Worm (Caenorhabditis elegans): ENCODE results near the gene spe-36.

Gene spe-36

DNA sequence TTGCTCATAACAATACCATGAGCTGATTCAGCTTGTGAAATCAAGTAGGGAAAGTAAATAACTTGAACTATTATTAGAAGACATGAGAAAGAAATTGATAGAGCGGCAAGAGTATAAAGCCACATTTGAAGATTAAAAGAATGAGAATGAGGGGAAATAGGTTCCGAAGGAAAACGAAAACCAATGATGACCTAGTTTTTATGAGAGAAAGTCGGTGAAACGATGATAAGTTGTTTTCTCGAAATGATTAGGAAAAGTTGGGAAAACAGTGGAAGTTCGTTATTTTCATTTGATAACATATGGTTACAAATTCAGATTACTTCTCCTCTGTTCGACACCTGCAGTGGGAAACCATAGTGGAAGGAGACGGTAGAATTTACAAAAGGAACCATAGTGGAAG is 40.3 kb downstream of the spe-36 start, which contains the start of gene col-128:
Gene col-128, minus strand, starts transcription at position 148 of the 400 bp plus-strand sequence.
- TF ChIP-seq ztf-11 (tag; optimal IDR thresholded peaks at IDR 0.05) (no peak), cnd-1 (tag; optimal IDR thresholded peaks at IDR 0.05) (no peak), nhr-2 (tag; optimal IDR thresholded peaks at IDR 0.05) (no peak), tbx-8 (GFP tag; optimal IDR thresholded peaks at IDR 0.05) (no peak), elt-3 (tag; optimal IDR thresholded peaks at IDR 0.05) (no peak), nhr-28 (tag; optimal IDR thresholded peaks at IDR 0.05) (no peak), elt-1 (tag; optimal IDR thresholded peaks at IDR 0.05; ENCODE audit: borderline replicate concordance, insufficient read depth) (no peak), hlh-1 (tag; optimal IDR thresholded peaks at IDR 0.05) (no peak), nhr-76 (tag; optimal IDR thresholded peaks at IDR 0.05) (no peak), lin-32 (GFP tag; optimal IDR thresholded peaks at IDR 0.05) (no peak)

DNA sequence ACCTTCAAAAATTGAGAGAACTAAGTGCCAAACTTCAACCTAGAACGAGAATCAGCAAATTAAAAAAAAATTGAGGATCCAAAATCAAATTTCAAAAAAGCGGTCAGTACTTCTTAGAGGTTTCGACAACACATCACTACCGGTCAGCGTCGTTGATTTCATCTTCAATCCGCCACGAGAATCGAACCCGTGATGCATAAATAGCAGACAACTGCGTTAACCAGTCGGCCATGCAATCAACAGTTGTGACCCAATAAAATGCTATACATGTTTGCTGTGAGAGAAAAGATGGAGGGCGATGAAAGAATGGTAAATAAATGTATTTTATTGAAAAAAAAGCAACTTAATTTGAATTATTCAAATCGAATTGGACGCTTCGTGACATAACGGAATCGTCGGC is 42.4 kb downstream of the spe-36 start:
- TF ChIP-seq cnd-1 (tag; optimal IDR thresholded peaks at IDR 0.05) = peak; percentile 86
- TF ChIP-seq elt-3 (tag; optimal IDR thresholded peaks at IDR 0.05) = no peak
- TF ChIP-seq snpc-4 (tag; optimal IDR thresholded peaks at IDR 0.05) = no peak
- TF ChIP-seq unc-120 (tag; optimal IDR thresholded peaks at IDR 0.05; ENCODE audit: poor library complexity, severe bottlenecking) = peak; percentile 91
- peak; percentile 57 for TF ChIP-seq ztf-11 (tag; optimal IDR thresholded peaks at IDR 0.05)
- TF ChIP-seq ceh-43 (GFP tag; optimal IDR thresholded peaks at IDR 0.05) = peak; percentile 81
- peak; percentile 79 for TF ChIP-seq lin-32 (GFP tag; optimal IDR thresholded peaks at IDR 0.05)
- TF ChIP-seq lsy-2 (tag; optimal IDR thresholded peaks at IDR 0.05) = peak; percentile 29
- peak; percentile 54 for TF ChIP-seq hlh-1 (tag; optimal IDR thresholded peaks at IDR 0.05)
- TF ChIP-seq tbx-8 (GFP tag; optimal IDR thresholded peaks at IDR 0.05) = peak; percentile 15
- TF ChIP-seq ceh-83 (GFP tag; optimal IDR thresholded peaks at IDR 0.05) = peak; percentile 90
- TF ChIP-seq pha-4 (tag; optimal IDR thresholded peaks at IDR 0.05) = peak; percentile 28
- no peak for TF ChIP-seq zip-8 (tag; optimal IDR thresholded peaks at IDR 0.05)
- no peak for TF ChIP-seq nhr-2 (tag; optimal IDR thresholded peaks at IDR 0.05)
- peak; percentile 20 for TF ChIP-seq nhr-237 (tag; optimal IDR thresholded peaks at IDR 0.05)
- no peak for TF ChIP-seq nhr-76 (tag; optimal IDR thresholded peaks at IDR 0.05)
- TF ChIP-seq mep-1 (tag; optimal IDR thresholded peaks at IDR 0.05) = peak; percentile 79
- TF ChIP-seq ham-2 (GFP tag; optimal IDR thresholded peaks at IDR 0.05) = peak; percentile 78
- peak; percentile 61 for TF ChIP-seq unc-62 (GFP tag; optimal IDR thresholded peaks at IDR 0.05)
- TF ChIP-seq drap-1 (GFP tag; optimal IDR thresholded peaks at IDR 0.05) = peak; percentile 93
- TF ChIP-seq blmp-1 (tag; optimal IDR thresholded peaks at IDR 0.05) = no peak
- peak; percentile 85 for TF ChIP-seq bed-3 (GFP tag; optimal IDR thresholded peaks at IDR 0.05)
- TF ChIP-seq flh-1 (GFP tag; optimal IDR thresholded peaks at IDR 0.05) = peak; percentile 47
- TF ChIP-seq ces-1 (GFP tag; optimal IDR thresholded peaks at IDR 0.05) = no peak
- peak; percentile 59 for TF ChIP-seq lin-13 (tag; optimal IDR thresholded peaks at IDR 0.05)
- no peak for TF ChIP-seq nhr-12 (tag; optimal IDR thresholded peaks at IDR 0.05)
- TF ChIP-seq sem-2 (GFP tag; optimal IDR thresholded peaks at IDR 0.05) = peak; percentile 85
- TF ChIP-seq nhr-28 (tag; optimal IDR thresholded peaks at IDR 0.05) = peak; percentile 68
- TF ChIP-seq mls-2 (tag; optimal IDR thresholded peaks at IDR 0.05) = peak; percentile 90
- TF ChIP-seq ceh-39 (tag; optimal IDR thresholded peaks at IDR 0.05) = no peak
- TF ChIP-seq sptf-1 (tag; optimal IDR thresholded peaks at IDR 0.05) = peak; percentile 91
- no peak for TF ChIP-seq unc-39 (tag; optimal IDR thresholded peaks at IDR 0.05)
- TF ChIP-seq elt-1 (tag; optimal IDR thresholded peaks at IDR 0.05; ENCODE audit: borderline replicate concordance, insufficient read depth) = no peak
- no peak for TF ChIP-seq mab-5 (tag; optimal IDR thresholded peaks at IDR 0.05)
- peak; percentile 90 for TF ChIP-seq M03D4.4 (tag; optimal IDR thresholded peaks at IDR 0.05)

DNA sequence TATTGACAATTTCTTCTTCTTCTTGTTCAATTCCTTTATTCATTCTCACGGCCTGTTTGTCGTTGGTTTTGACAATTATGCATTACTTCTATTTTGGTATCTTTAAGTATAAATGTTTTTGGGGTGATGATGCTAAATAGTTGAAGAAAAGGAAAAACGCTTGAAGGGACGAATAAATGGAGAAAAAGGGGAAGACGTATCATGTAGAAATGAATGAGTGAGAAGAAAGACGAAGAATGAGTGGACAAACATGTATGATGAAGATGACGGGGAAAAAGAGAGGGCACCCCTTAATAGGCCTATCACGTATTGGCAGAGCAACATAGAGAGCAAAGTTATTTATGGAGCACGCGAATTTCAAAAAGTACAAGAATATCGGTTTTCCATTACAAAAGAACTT is 43.4 kb downstream of the spe-36 start, which contains the start of gene M04B2.7:
Gene M04B2.7, minus strand, starts transcription at position 101 of the 400 bp plus-strand sequence.
- TF ChIP-seq mep-1 (tag; optimal IDR thresholded peaks at IDR 0.05) = no peak
- TF ChIP-seq cnd-1 (tag; optimal IDR thresholded peaks at IDR 0.05) = no peak
- TF ChIP-seq lsy-2 (tag; optimal IDR thresholded peaks at IDR 0.05) = no peak
- no peak for TF ChIP-seq nhr-28 (tag; optimal IDR thresholded peaks at IDR 0.05)
- TF ChIP-seq unc-39 (tag; optimal IDR thresholded peaks at IDR 0.05) = no peak
- TF ChIP-seq ceh-43 (GFP tag; optimal IDR thresholded peaks at IDR 0.05) = no peak
- TF ChIP-seq pha-4 (tag; optimal IDR thresholded peaks at IDR 0.05) = no peak
- no peak for TF ChIP-seq nhr-237 (tag; optimal IDR thresholded peaks at IDR 0.05)
- TF ChIP-seq lin-32 (GFP tag; optimal IDR thresholded peaks at IDR 0.05) = no peak
- TF ChIP-seq nhr-12 (tag; optimal IDR thresholded peaks at IDR 0.05) = no peak
- TF ChIP-seq ztf-11 (tag; optimal IDR thresholded peaks at IDR 0.05) = no peak
- no peak for TF ChIP-seq elt-3 (tag; optimal IDR thresholded peaks at IDR 0.05)
- TF ChIP-seq sptf-1 (tag; optimal IDR thresholded peaks at IDR 0.05) = no peak
